Worm (Caenorhabditis elegans) whole organism, L3 larva: ENCODE measurements around the gene str-20.

Source experiments
- R02D3.7 ChIP-seq: fragments of 150-350 bp; optimal IDR thresholded peaks from 2 replicates; lab custom pipeline; 2014; ENCODE audit warnings: missing biosample characterization, missing genetic modification characterization
- ZK546.5 ChIP-seq: sonication (generic microtip); optimal IDR thresholded peaks from 2 replicates; lab custom pipeline; 2017; ENCODE audit warnings: missing biosample characterization, missing genetic modification characterization
- aly-2 ChIP-seq: fragments of 150-350 bp; optimal IDR thresholded peaks from 2 replicates; lab custom pipeline; 2014; ENCODE audit warnings: missing biosample characterization, missing genetic modification characterization
- ama-1 ChIP-seq: fragments of 150-350 bp; optimal IDR thresholded peaks from 2 replicates; lab custom pipeline; 2018
- ceh-16 ChIP-seq: sonication (generic microtip); optimal IDR thresholded peaks from 2 replicates; lab custom pipeline; 2017; ENCODE audit warnings: missing biosample characterization, missing genetic modification characterization
- ceh-28 ChIP-seq: fragments of 150-350 bp; optimal IDR thresholded peaks from 2 replicates; lab custom pipeline; 2014; ENCODE audit warnings: missing biosample characterization, missing genetic modification reagents, missing genetic modification characterization
- ceh-82 ChIP-seq: fragments of 150-350 bp; optimal IDR thresholded peaks from 2 replicates; lab custom pipeline; 2014; ENCODE audit warnings: missing biosample characterization, missing genetic modification characterization
- ceh-9 ChIP-seq: sonication (generic microtip); optimal IDR thresholded peaks from 2 replicates; lab custom pipeline; 2018; ENCODE audit warnings: missing biosample characterization, missing genetic modification characterization
- daf-12 ChIP-seq: fragments of 150-350 bp; optimal IDR thresholded peaks from 2 replicates; lab custom pipeline; 2014; ENCODE audit warnings: missing biosample characterization, missing genetic modification reagents, missing genetic modification characterization
- egl-27 ChIP-seq: sonication (generic microtip); optimal IDR thresholded peaks from 4 replicates; lab custom pipeline; 2017; ENCODE audit warnings: missing biosample characterization, missing genetic modification reagents, missing genetic modification characterization
- egl-5 ChIP-seq: fragments of 150-350 bp; optimal IDR thresholded peaks from 2 replicates; lab custom pipeline; 2017; ENCODE audit warnings: missing biosample characterization, missing genetic modification reagents, missing genetic modification characterization, inconsistent platforms
- elt-1 ChIP-seq: fragments of 150-350 bp; optimal IDR thresholded peaks from 2 replicates; lab custom pipeline; 2014; ENCODE audit warnings: missing biosample characterization, missing genetic modification characterization
- elt-2 ChIP-seq: sonication (generic microtip); optimal IDR thresholded peaks from 2 replicates; lab custom pipeline; 2016; ENCODE audit warnings: missing genetic modification reagents, mild to moderate bottlenecking, missing genetic modification characterization, missing compliant biosample characterization
- elt-3 ChIP-seq, 3 experiments: fragments of 150-350 bp in 1 of 3; sonication (generic microtip) in 2 of 3; optimal IDR thresholded peaks; 2 replicates in 2 of 3; 4 replicates in 1 of 3; lab custom pipeline; 2014 to 2017; ENCODE audit warnings: missing biosample characterization in 3 of 3, missing genetic modification characterization in 3 of 3
- fkh-10 ChIP-seq: sonication (generic microtip); optimal IDR thresholded peaks from 2 replicates; lab custom pipeline; 2017; ENCODE audit warnings: missing biosample characterization, missing genetic modification reagents, missing genetic modification characterization
- fkh-2 ChIP-seq: fragments of 150-350 bp; optimal IDR thresholded peaks from 2 replicates; lab custom pipeline; 2014; ENCODE audit warnings: missing biosample characterization, missing genetic modification reagents, missing genetic modification characterization
- fos-1 ChIP-seq: fragments of 150-350 bp; optimal IDR thresholded peaks from 2 replicates; lab custom pipeline; 2014; ENCODE audit warnings: missing biosample characterization, missing genetic modification characterization
- hmg-11 ChIP-seq: sonication (generic microtip); optimal IDR thresholded peaks from 2 replicates; lab custom pipeline; 2016; ENCODE audit warnings: missing genetic modification characterization, missing compliant biosample characterization
- jun-1 ChIP-seq: fragments of 150-350 bp; optimal IDR thresholded peaks from 2 replicates; lab custom pipeline; 2014; ENCODE audit warnings: missing biosample characterization, missing genetic modification reagents, missing genetic modification characterization
- lin-15B ChIP-seq: fragments of 150-350 bp; optimal IDR thresholded peaks from 2 replicates; lab custom pipeline; 2014; ENCODE audit warnings: missing biosample characterization, missing genetic modification characterization
- lin-39 ChIP-seq: fragments of 150-350 bp; optimal IDR thresholded peaks from 2 replicates; lab custom pipeline; 2018; ENCODE audit warnings: missing biosample characterization, missing genetic modification reagents, missing genetic modification characterization
- lsy-12 ChIP-seq: sonication (generic microtip); optimal IDR thresholded peaks from 2 replicates; lab custom pipeline; 2016; ENCODE audit warnings: mild to moderate bottlenecking, missing genetic modification characterization, missing compliant biosample characterization
- mml-1 ChIP-seq: fragments of 150-350 bp; sonication (generic microtip); optimal IDR thresholded peaks from 3 replicates; lab custom pipeline; 2014; ENCODE audit warnings: missing biosample characterization, missing genetic modification characterization
- nfya-1 ChIP-seq: sonication (generic microtip); optimal IDR thresholded peaks from 2 replicates; lab custom pipeline; 2017; ENCODE audit warnings: missing genetic modification characterization, mild to moderate bottlenecking, missing compliant biosample characterization, antibody characterized with exemption, moderate library complexity; ENCODE audit not compliant: insufficient read depth
- nhr-11 ChIP-seq: fragments of 150-350 bp; optimal IDR thresholded peaks from 2 replicates; lab custom pipeline; 2014; ENCODE audit warnings: missing biosample characterization, missing genetic modification characterization
- nhr-12 ChIP-seq: fragments of 150-350 bp; optimal IDR thresholded peaks from 2 replicates; lab custom pipeline; 2014; ENCODE audit warnings: missing biosample characterization, missing genetic modification characterization
- nhr-23 ChIP-seq: fragments of 150-350 bp; optimal IDR thresholded peaks from 2 replicates; lab custom pipeline; 2014; ENCODE audit warnings: missing biosample characterization, missing genetic modification reagents, missing genetic modification characterization
- nhr-25 ChIP-seq: sonication (generic microtip); optimal IDR thresholded peaks from 2 replicates; lab custom pipeline; 2017; ENCODE audit warnings: missing biosample characterization, missing genetic modification characterization
- nhr-28 ChIP-seq: fragments of 150-350 bp; optimal IDR thresholded peaks from 2 replicates; lab custom pipeline; 2014; ENCODE audit warnings: missing biosample characterization, missing genetic modification characterization
- nhr-43 ChIP-seq: sonication (generic microtip); optimal IDR thresholded peaks from 2 replicates; lab custom pipeline; 2016; ENCODE audit warnings: mild to moderate bottlenecking, missing genetic modification characterization, missing compliant biosample characterization; ENCODE audit not compliant: poor library complexity, severe bottlenecking
- nhr-67 ChIP-seq: fragments of 150-350 bp; optimal IDR thresholded peaks from 2 replicates; lab custom pipeline; 2014; ENCODE audit warnings: missing biosample characterization, missing genetic modification characterization
- nhr-76 ChIP-seq: fragments of 150-350 bp; sonication (generic microtip); optimal IDR thresholded peaks from 5 replicates; lab custom pipeline; 2014; ENCODE audit warnings: missing biosample characterization, missing genetic modification characterization
- nhr-77 ChIP-seq: fragments of 150-350 bp; optimal IDR thresholded peaks from 2 replicates; lab custom pipeline; 2014; ENCODE audit warnings: missing biosample characterization, missing genetic modification characterization
- pha-4 ChIP-seq: fragments of 150-350 bp; optimal IDR thresholded peaks from 2 replicates; lab custom pipeline; 2014; ENCODE audit warnings: missing biosample characterization, missing genetic modification reagents, missing genetic modification characterization
- sea-2 ChIP-seq: fragments of 150-350 bp; sonication (generic microtip); optimal IDR thresholded peaks from 4 replicates; lab custom pipeline; 2014; ENCODE audit warnings: missing biosample characterization, missing genetic modification reagents, missing genetic modification characterization
- skn-1 ChIP-seq: fragments of 150-350 bp; optimal IDR thresholded peaks from 2 replicates; lab custom pipeline; 2014; ENCODE audit warnings: missing biosample characterization, missing genetic modification characterization
- snpc-4 ChIP-seq: fragments of 150-350 bp; optimal IDR thresholded peaks from 2 replicates; lab custom pipeline; 2014; ENCODE audit warnings: missing biosample characterization, missing genetic modification characterization
- tbx-2 ChIP-seq: sonication (generic microtip); optimal IDR thresholded peaks from 2 replicates; lab custom pipeline; 2016; ENCODE audit warnings: mild to moderate bottlenecking, missing genetic modification characterization, missing compliant biosample characterization
- unc-39 ChIP-seq: sonication (generic microtip); optimal IDR thresholded peaks from 4 replicates; lab custom pipeline; 2017; ENCODE audit warnings: missing biosample characterization, missing genetic modification characterization
- unc-62 ChIP-seq: fragments of 150-350 bp; sonication (generic microtip); optimal IDR thresholded peaks from 4 replicates; lab custom pipeline; 2014; ENCODE audit warnings: missing biosample characterization, missing genetic modification reagents, missing genetic modification characterization
- zag-1 ChIP-seq: fragments of 150-350 bp; optimal IDR thresholded peaks from 2 replicates; lab custom pipeline; 2014; ENCODE audit warnings: missing biosample characterization, missing genetic modification characterization
- ztf-4 ChIP-seq: fragments of 150-350 bp; optimal IDR thresholded peaks from 2 replicates; lab custom pipeline; 2014; ENCODE audit warnings: missing biosample characterization, missing genetic modification characterization

The str-20 gene

ce11 chrV:756169-756568, at the start of gene str-20:
Gene str-20, plus strand, starts transcription at chrV:756469.
- TF ChIP-seq nhr-25 = no peak
- no peak for TF ChIP-seq nhr-11 (tag; lab: Kevin White, UChicago)
- no peak for TF ChIP-seq lsy-12 (tag; lab: Kevin White, UChicago)
- no peak for TF ChIP-seq zag-1
- no peak for TF ChIP-seq fkh-10
- no peak for TF ChIP-seq pha-4 (tag; lab: Kevin White, UChicago)
- no peak for TF ChIP-seq fkh-2 (tag; lab: Kevin White, UChicago)
- TF ChIP-seq lin-15B (tag; lab: Kevin White, UChicago) = no peak
- TF ChIP-seq elt-3 (tag; optimal IDR thresholded peaks at IDR 0.05; lab: Kevin White, UChicago) = no peak
- TF ChIP-seq ZK546.5 = no peak
- no peak for TF ChIP-seq skn-1
- no peak for TF ChIP-seq nhr-23 (tag; lab: Kevin White, UChicago)
- TF ChIP-seq snpc-4 (tag; lab: Kevin White, UChicago) = no peak
- TF ChIP-seq jun-1 (tag; lab: Kevin White, UChicago) = no peak
- TF ChIP-seq nhr-12 = no peak
- no peak for TF ChIP-seq ceh-82
- no peak for TF ChIP-seq aly-2 (tag; lab: Kevin White, UChicago)
- TF ChIP-seq nhr-43 (tag; lab: Kevin White, UChicago) = no peak
- TF ChIP-seq ceh-28 (tag; lab: Kevin White, UChicago) = no peak

ce11 chrV:706918-707317, 49.4 kb upstream of the str-20 start, which contains the start of gene srbc-38:
Gene srbc-38, plus strand, starts transcription at chrV:707218.
- no peak for TF ChIP-seq ceh-16 (tag; lab: Kevin White, UChicago)
- no peak for TF ChIP-seq lsy-12 (tag; lab: Kevin White, UChicago)
- no peak for TF ChIP-seq mml-1 (tag; lab: Kevin White, UChicago)
- no peak for TF ChIP-seq elt-1 (tag; lab: Kevin White, UChicago)
- TF ChIP-seq ceh-28 (tag; lab: Kevin White, UChicago) = no peak
- TF ChIP-seq egl-5 (tag; lab: Kevin White, UChicago) = no peak
- no peak for TF ChIP-seq ceh-9 (tag; lab: Kevin White, UChicago)
- TF ChIP-seq tbx-2 (tag; lab: Kevin White, UChicago) = no peak
- TF ChIP-seq fos-1 = no peak
- no peak for TF ChIP-seq nfya-1
- TF ChIP-seq nhr-12 = no peak
- TF ChIP-seq sea-2 (GFP tag; lab: Kevin White, UChicago) = no peak
- no peak for TF ChIP-seq nhr-77 (tag; lab: Kevin White, UChicago)
- no peak for TF ChIP-seq fkh-10
- no peak for TF ChIP-seq skn-1
- no peak for TF ChIP-seq ztf-4 (tag; lab: Kevin White, UChicago)
- TF ChIP-seq snpc-4 (tag; lab: Kevin White, UChicago) = no peak
- no peak for TF ChIP-seq nhr-67
- no peak for TF ChIP-seq unc-39 (tag; lab: Kevin White, UChicago)
- TF ChIP-seq unc-62 = no peak

ce11 chrV:708808-709207, 47.5 kb upstream of the str-20 start, which contains the start of gene srbc-39:
Gene srbc-39, plus strand, starts transcription at chrV:709108.
- no peak for TF ChIP-seq elt-1 (tag; lab: Kevin White, UChicago)
- no peak for TF ChIP-seq nhr-76
- TF ChIP-seq mml-1 (tag; lab: Kevin White, UChicago) = no peak
- no peak for TF ChIP-seq unc-62
- no peak for TF ChIP-seq fkh-10
- no peak for TF ChIP-seq ceh-28 (tag; lab: Kevin White, UChicago)
- TF ChIP-seq lin-39 (tag; lab: Kevin White, UChicago) = no peak
- TF ChIP-seq ztf-4 (tag; lab: Kevin White, UChicago) = no peak
- TF ChIP-seq ama-1 (lab: Kevin White, UChicago) = no peak
- no peak for TF ChIP-seq sea-2 (GFP tag; lab: Kevin White, UChicago)
- no peak for TF ChIP-seq nhr-28 (tag; lab: Kevin White, UChicago)
- no peak for TF ChIP-seq hmg-11 (tag; lab: Kevin White, UChicago)
- TF ChIP-seq fos-1 = no peak
- no peak for TF ChIP-seq aly-2 (tag; lab: Kevin White, UChicago)
- TF ChIP-seq ceh-9 (tag; lab: Kevin White, UChicago) = no peak

DNA sequence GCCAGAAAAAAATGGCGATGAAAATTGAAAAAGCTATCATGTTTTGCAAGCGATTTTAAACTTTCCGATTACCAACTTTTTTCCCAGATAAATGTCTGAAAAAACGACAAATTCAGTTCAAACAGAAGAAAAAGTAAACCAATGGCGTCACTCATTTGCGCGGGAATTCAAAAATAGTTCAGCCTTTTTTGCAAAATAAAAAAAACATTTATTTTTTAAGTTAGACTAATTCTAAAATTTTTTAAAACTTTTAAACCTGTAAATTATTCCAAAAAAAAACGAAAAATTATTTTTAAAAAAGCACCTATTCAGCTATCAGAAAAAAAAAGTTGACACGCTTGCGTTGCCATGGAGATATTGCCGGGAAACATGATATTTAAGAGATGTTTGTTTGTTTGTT, 43.4 kb upstream of the str-20 start, which contains the start of gene cyp-33C11:
TSS of gene cyp-33C11 (minus strand) at position 101 of the 400 bp plus-strand sequence.
- TF ChIP-seq nhr-23 (tag; lab: Kevin White, UChicago) = no peak
- TF ChIP-seq fkh-10 = no peak
- TF ChIP-seq nhr-67 = no peak
- TF ChIP-seq daf-12 (tag; lab: Kevin White, UChicago) = no peak
- no peak for TF ChIP-seq nhr-25
- no peak for TF ChIP-seq nhr-28 (tag; lab: Kevin White, UChicago)
- TF ChIP-seq mml-1 (tag; lab: Kevin White, UChicago) = no peak
- TF ChIP-seq elt-1 (tag; lab: Kevin White, UChicago) = no peak
- no peak for TF ChIP-seq nfya-1
- TF ChIP-seq ceh-28 (tag; lab: Kevin White, UChicago) = no peak
- TF ChIP-seq lin-15B (tag; lab: Kevin White, UChicago) = no peak
- TF ChIP-seq lin-39 (tag; lab: Kevin White, UChicago) = no peak
- TF ChIP-seq sea-2 (GFP tag; lab: Kevin White, UChicago) = no peak
- TF ChIP-seq R02D3.7 (tag; lab: Kevin White, UChicago) = no peak
- TF ChIP-seq elt-2 (tag; lab: Kevin White, UChicago) = no peak
- no peak for TF ChIP-seq skn-1
- no peak for TF ChIP-seq egl-27
- TF ChIP-seq ama-1 (lab: Kevin White, UChicago) = no peak
